Worm (Caenorhabditis elegans): Measurements from ENCODE around the gene scp-1.

DNA sequence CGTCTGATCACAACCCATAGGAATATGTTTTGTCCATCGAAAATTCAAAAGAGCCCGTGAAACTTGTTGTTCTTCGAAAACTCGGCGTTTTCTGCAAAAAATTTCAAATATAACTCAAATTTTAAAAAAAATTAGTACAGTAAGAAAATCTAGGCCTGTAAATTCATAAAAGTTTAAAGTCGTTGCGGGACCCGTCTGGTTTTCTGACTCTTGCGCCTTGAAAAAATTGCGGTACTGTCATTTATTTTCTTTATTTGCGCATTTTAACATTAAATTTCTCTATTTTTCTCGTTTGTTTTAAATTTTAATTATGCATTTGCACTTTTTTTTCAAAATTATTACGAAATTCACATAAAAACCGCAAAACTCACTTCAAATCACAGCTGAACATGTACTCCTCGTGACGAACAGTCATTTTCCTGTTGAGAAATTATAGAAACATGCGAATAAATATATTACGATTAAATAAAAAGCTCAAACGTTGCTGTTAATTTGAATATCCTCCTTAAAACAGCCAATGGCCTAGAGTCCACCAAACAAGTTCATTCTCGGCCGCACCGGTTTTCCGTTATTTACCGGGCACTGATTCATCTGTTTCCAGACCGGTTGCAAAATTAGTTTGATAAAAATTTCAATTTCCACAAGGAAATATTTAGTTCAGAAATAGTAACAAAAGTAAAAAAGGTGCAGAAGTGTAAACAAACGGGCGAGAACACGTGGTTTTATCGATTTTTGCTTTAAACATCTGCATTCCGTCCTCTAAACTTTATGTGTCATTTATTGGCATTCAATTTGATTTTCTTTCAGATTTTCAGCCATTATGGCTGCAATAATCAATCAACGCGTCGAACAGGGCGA lies 14.5 kb upstream of the scp-1 start, which contains the start of the genes csa-1 and wdfy-2:
- TF ChIP-seq snpc-4 (tag; optimal IDR thresholded peaks at IDR 0.05) (no peak), nhr-25 (tag; optimal IDR thresholded peaks at IDR 0.05) (no peak), ama-1 (optimal IDR thresholded peaks at IDR 0.05) (no peak)
